Worm (Caenorhabditis elegans) whole organism, early embryonic: Measurements from ENCODE around the gene Y32G9A.5.

Experiments used
- F13C5.2 ChIP-seq: sonication (generic microtip); optimal IDR thresholded peaks from 2 replicates; lab custom pipeline; 2017; ENCODE audit warnings: mild to moderate bottlenecking, missing genetic modification characterization, inconsistent platforms, missing compliant biosample characterization
- aly-1 ChIP-seq: sonication (generic microtip); optimal IDR thresholded peaks from 2 replicates; lab custom pipeline; 2016; ENCODE audit warnings: missing genetic modification characterization, missing compliant biosample characterization
- ama-1 ChIP-seq: fragments of 150-350 bp; optimal IDR thresholded peaks from 2 replicates; lab custom pipeline; 2014
- flt-1 ChIP-seq: fragments of 200-800 bp; sonication (Bioruptor generic); IDR thresholded peaks from 2 replicates; pipeline ENCODE4 v1.3.6; 2022; ENCODE audit warnings: missing genetic modification characterization, missing compliant biosample characterization
- hnd-1 ChIP-seq: sonication (generic microtip); optimal IDR thresholded peaks from 2 replicates; lab custom pipeline; 2016; ENCODE audit warnings: missing genetic modification characterization, missing compliant biosample characterization
- tbx-37 ChIP-seq: fragments of 200-800 bp; sonication (Bioruptor generic); conservative IDR thresholded peaks from 2 replicates; pipeline ENCODE4 v1.3.6; 2022; ENCODE audit warnings: missing genetic modification reagents, missing genetic modification characterization, missing compliant biosample characterization

- TF ChIP-seq flt-1 (GFP tag; lab: Robert Waterston, UW) (no peak), ama-1 (lab: Kevin White, UChicago) (no peak), F13C5.2 (tag; lab: Kevin White, UChicago) (no peak), aly-1 (tag; lab: Kevin White, UChicago) (no peak), hnd-1 (tag; lab: Kevin White, UChicago) (no peak), tbx-37 (GFP tag; lab: Robert Waterston, UW) (no peak)
Observed at ce11 chrV:1883131-1883530, 24.3 kb upstream of the Y32G9A.5 start.
